Worm (Caenorhabditis elegans): ENCODE results near the gene emc-5.
A peak's percentile ranks its signal among the peaks of the same experiment; 100 is the strongest.

Gene emc-5

ce11 chrII:11496767-11497166 lies at the start of gene emc-5:
TSS of gene emc-5 (plus strand) at chrII:11496780.
- TF ChIP-seq nfya-1 (tag; optimal IDR thresholded peaks at IDR 0.05; ENCODE audit: borderline replicate concordance, insufficient read depth) (no peak), dpff-1 (tag; optimal IDR thresholded peaks at IDR 0.05) (no peak), ets-4 (GFP tag; optimal IDR thresholded peaks at IDR 0.05) (no peak), Y79H2A.3 (GFP tag; conservative IDR thresholded peaks at IDR 0.05) (no peak), D2030.7 (GFP tag; IDR thresholded peaks at IDR 0.05) (no peak), hmg-1.2 (GFP tag; IDR thresholded peaks at IDR 0.05) (peak; percentile 22; the same call in 1 of the 2 replicates), atf-7 (tag; optimal IDR thresholded peaks at IDR 0.05) (no peak), pha-4 (tag; optimal IDR thresholded peaks at IDR 0.05) (no peak), T07F8.4 (tag; optimal IDR thresholded peaks at IDR 0.05) (no peak), rpc-1 (optimal IDR thresholded peaks at IDR 0.05) (no peak), rpc-1 (tag; optimal IDR thresholded peaks at IDR 0.05) (no peak), sptf-2 (GFP tag; optimal IDR thresholded peaks at IDR 0.05) (no peak), rcor-1 (GFP tag; IDR thresholded peaks at IDR 0.05) (no peak), dox-1 (GFP tag; IDR thresholded peaks at IDR 0.05) (0 out of 2 replicates have a peak, but pooled peaks have one; percentile 5), unc-62 (GFP tag; optimal IDR thresholded peaks at IDR 0.05) (no peak), let-607 (tag; optimal IDR thresholded peaks at IDR 0.05) (no peak), madf-6 (GFP tag; IDR thresholded peaks at IDR 0.05) (peak; percentile 36; the same call in 1 of the 2 replicates), madf-8 (GFP tag; conservative IDR thresholded peaks at IDR 0.05) (no peak), K11D2.4 (GFP tag; IDR thresholded peaks at IDR 0.05) (no peak), somi-1 (GFP tag; optimal IDR thresholded peaks at IDR 0.05) (peak; percentile 10), aptf-3 (GFP tag; IDR thresholded peaks at IDR 0.05) (no peak), repo-1 (tag; optimal IDR thresholded peaks at IDR 0.05) (peak; percentile 9)

- TF ChIP-seq nhr-80 (tag; optimal IDR thresholded peaks at IDR 0.05): peak; percentile 73
- TF ChIP-seq F22D6.2 (tag; optimal IDR thresholded peaks at IDR 0.05): no peak
Observed at ce11 chrII:11448753-11449152, 47.8 kb upstream of the emc-5 start, which contains the start of gene W02B12.1. TSS of gene W02B12.1 (plus strand) at chrII:11449021.

ce11 chrII:11450882-11451281 lies 45.7 kb upstream of the emc-5 start:
- no peak for TF ChIP-seq F52B5.7 (tag; optimal IDR thresholded peaks at IDR 0.05)
- peak in 1 of 3 experiments; percentile 3 for TF ChIP-seq lin-35 (GFP tag; optimal IDR thresholded peaks at IDR 0.05)

ce11 chrII:11451738-11452137 lies 44.8 kb upstream of the emc-5 start:
- TF ChIP-seq zfh-2 (GFP tag; conservative IDR thresholded peaks at IDR 0.05): peak; percentile 78
- TF ChIP-seq tbp1 (GFP tag; optimal IDR thresholded peaks at IDR 0.05): no peak
- TF ChIP-seq egrh-3 (GFP tag; IDR thresholded peaks at IDR 0.05): peak; percentile 28; the same call in 1 of the 2 replicates
- no peak for TF ChIP-seq hlh-12 (tag; optimal IDR thresholded peaks at IDR 0.05)
- no peak for TF ChIP-seq ceh-79 (tag; optimal IDR thresholded peaks at IDR 0.05)
- TF ChIP-seq fkh-3 (tag; optimal IDR thresholded peaks at IDR 0.05): peak; percentile 2
- no peak for TF ChIP-seq dpl-1 (GFP tag; optimal IDR thresholded peaks at IDR 0.05)
- TF ChIP-seq snpc-4 (GFP tag; optimal IDR thresholded peaks at IDR 0.05): no peak
- TF ChIP-seq snpc-4 (tag; optimal IDR thresholded peaks at IDR 0.05): no peak
- no peak for TF ChIP-seq hmg-20 (GFP tag; IDR thresholded peaks at IDR 0.05)

Measured in whole organism, young adult.